Fruit fly (Drosophila melanogaster) whole organism, embryonic: ENCODE results near the gene Cyp12a5.
A peak's percentile ranks its signal among the peaks of the same experiment; 100 is the strongest.

Experiments used
- Atf-2 ChIP-seq: fragments of 200-800 bp; sonication (Bioruptor generic); optimal IDR thresholded peaks from 2 replicates; lab custom pipeline; 2016; ENCODE audit warnings: missing biosample characterization, missing genetic modification characterization
- CG10147 ChIP-seq: fragments of 200-800 bp; sonication (Bioruptor generic); optimal IDR thresholded peaks from 2 replicates; lab custom pipeline; 2019; ENCODE audit warnings: missing biosample characterization, mild to moderate bottlenecking, missing genetic modification characterization, moderate library complexity
- CG10209 ChIP-seq: fragments of 200-800 bp; sonication (Bioruptor generic); optimal IDR thresholded peaks from 3 replicates; lab custom pipeline; 2017; ENCODE audit warnings: missing biosample characterization, mild to moderate bottlenecking, missing genetic modification characterization, missing genetic modification reagents
- CG10321 ChIP-seq: fragments of 200-800 bp; sonication (Bioruptor generic); IDR thresholded peaks from 2 replicates; pipeline ENCODE4 v1.3.6; 2022; ENCODE audit warnings: missing biosample characterization, missing genetic modification characterization
- CG10654 ChIP-seq: fragments of 200-800 bp; sonication (Bioruptor generic); optimal IDR thresholded peaks from 2 replicates; lab custom pipeline; 2016; ENCODE audit warnings: missing biosample characterization, missing genetic modification characterization
- CG11085 ChIP-seq: fragments of 200-800 bp; sonication (Bioruptor generic); IDR thresholded peaks from 2 replicates; pipeline ENCODE4 v1.3.6; 2022; ENCODE audit warnings: missing biosample characterization, missing genetic modification characterization
- CG11456 ChIP-seq: fragments of 200-800 bp; sonication (Bioruptor generic); IDR thresholded peaks from 3 replicates; pipeline ENCODE4 v1.3.6; 2022; ENCODE audit warnings: missing biosample characterization, missing genetic modification characterization
- CG11696 ChIP-seq: fragments of 200-800 bp; sonication (Bioruptor generic); IDR thresholded peaks from 2 replicates; pipeline ENCODE4 v1.3.6; 2022; ENCODE audit warnings: missing biosample characterization, missing genetic modification characterization
- CG12155 ChIP-seq: fragments of 200-800 bp; sonication (Bioruptor generic); optimal IDR thresholded peaks from 3 replicates; lab custom pipeline; 2016; ENCODE audit warnings: missing biosample characterization, missing genetic modification characterization
- CG15011 ChIP-seq: fragments of 200-800 bp; sonication (Bioruptor generic); optimal IDR thresholded peaks from 3 replicates; lab custom pipeline; 2018; ENCODE audit warnings: missing biosample characterization, mild to moderate bottlenecking, missing genetic modification characterization
- CG15696 ChIP-seq: fragments of 200-800 bp; sonication (Bioruptor generic); optimal IDR thresholded peaks from 2 replicates; lab custom pipeline; 2019; ENCODE audit warnings: missing biosample characterization, mild to moderate bottlenecking, missing genetic modification characterization, moderate library complexity
- CG16863 ChIP-seq: fragments of 200-800 bp; sonication (Bioruptor generic); optimal IDR thresholded peaks from 3 replicates; lab custom pipeline; 2016; ENCODE audit warnings: missing biosample characterization, missing genetic modification characterization
- CG17612 ChIP-seq: fragments of 200-800 bp; sonication (Bioruptor generic); IDR thresholded peaks from 2 replicates; pipeline ENCODE4 v1.3.6; 2022; ENCODE audit warnings: missing biosample characterization, missing genetic modification characterization
- CG17802 ChIP-seq: fragments of 200-800 bp; sonication (Bioruptor generic); optimal IDR thresholded peaks from 2 replicates; lab custom pipeline; 2018; ENCODE audit warnings: missing biosample characterization, mild to moderate bottlenecking, missing genetic modification characterization, moderate library complexity
- CG2889 ChIP-seq: fragments of 200-800 bp; sonication (Bioruptor generic); IDR thresholded peaks from 3 replicates; pipeline ENCODE4 v1.3.6; 2022; ENCODE audit warnings: missing biosample characterization, missing genetic modification characterization
- CG3065 ChIP-seq: fragments of 200-800 bp; sonication (Bioruptor generic); optimal IDR thresholded peaks from 2 replicates; lab custom pipeline; 2016; ENCODE audit warnings: missing biosample characterization, missing genetic modification characterization
- CG31365 ChIP-seq: fragments of 200-800 bp; sonication (Bioruptor generic); optimal IDR thresholded peaks from 2 replicates; lab custom pipeline; 2018; ENCODE audit warnings: missing biosample characterization, mild to moderate bottlenecking, missing genetic modification characterization
- CG3726 ChIP-seq: fragments of 200-800 bp; sonication (Bioruptor generic); IDR thresholded peaks from 3 replicates; pipeline ENCODE4, ENCODE4 v1.3.6; 2022; ENCODE audit warnings: missing biosample characterization, missing genetic modification characterization
- CG3838 ChIP-seq: fragments of 200-800 bp; sonication (Bioruptor generic); optimal IDR thresholded peaks from 3 replicates; lab custom pipeline; 2016; ENCODE audit warnings: missing biosample characterization, missing genetic modification characterization
- CG42726 ChIP-seq: fragments of 200-800 bp; sonication (Bioruptor generic); IDR thresholded peaks from 2 replicates; pipeline ENCODE4 v1.3.6; 2022; ENCODE audit warnings: missing biosample characterization, missing genetic modification characterization; ENCODE audit not compliant: partially characterized antibody
- CG4617 ChIP-seq: fragments of 200-800 bp; sonication (Bioruptor generic); optimal IDR thresholded peaks from 3 replicates; lab custom pipeline; 2016; ENCODE audit warnings: missing biosample characterization, missing genetic modification characterization, borderline replicate concordance
- CG6813 ChIP-seq: fragments of 200-800 bp; sonication (Bioruptor generic); optimal IDR thresholded peaks from 2 replicates; lab custom pipeline; 2017; ENCODE audit warnings: missing biosample characterization, missing genetic modification characterization, mild to moderate bottlenecking, moderate library complexity, missing genetic modification reagents
- CG6854 ChIP-seq: fragments of 200-800 bp; sonication (Bioruptor generic); optimal IDR thresholded peaks from 3 replicates; lab custom pipeline; 2017; ENCODE audit warnings: missing biosample characterization, mild to moderate bottlenecking, missing genetic modification characterization
- CG7928 ChIP-seq: fragments of 200-800 bp; sonication (Bioruptor generic); optimal IDR thresholded peaks from 2 replicates; lab custom pipeline; 2017; ENCODE audit warnings: missing biosample characterization, mild to moderate bottlenecking, missing genetic modification characterization
- CG9215 ChIP-seq: fragments of 200-800 bp; sonication (Bioruptor generic); IDR thresholded peaks from 2 replicates; pipeline ENCODE4 v1.3.6; 2022; ENCODE audit warnings: missing biosample characterization, missing genetic modification characterization
- CrebB ChIP-seq: fragments of 200-800 bp; sonication (Bioruptor generic); optimal IDR thresholded peaks from 3 replicates; lab custom pipeline; 2018; ENCODE audit warnings: missing biosample characterization, mild to moderate bottlenecking, missing genetic modification characterization
- D19B ChIP-seq: fragments of 200-800 bp; sonication (Bioruptor generic); optimal IDR thresholded peaks from 2 replicates; lab custom pipeline; 2017; ENCODE audit warnings: missing biosample characterization, mild to moderate bottlenecking, missing genetic modification characterization
- E2f2 ChIP-seq: fragments of 200-800 bp; sonication (Bioruptor generic); IDR thresholded peaks from 2 replicates; pipeline ENCODE4 v1.3.6; 2022; ENCODE audit warnings: missing biosample characterization, missing genetic modification characterization
- Nf-YA ChIP-seq: fragments of 200-800 bp; sonication (Bioruptor generic); IDR thresholded peaks from 2 replicates; pipeline ENCODE4 v1.3.6; 2022; ENCODE audit warnings: missing biosample characterization, missing genetic modification characterization
- Oli ChIP-seq: fragments of 200-800 bp; sonication (Bioruptor generic); optimal IDR thresholded peaks from 2 replicates; lab custom pipeline; 2018; ENCODE audit warnings: missing biosample characterization, mild to moderate bottlenecking, missing genetic modification characterization, moderate library complexity
- Tbp ChIP-seq: fragments of >200 bp; optimal IDR thresholded peaks from 2 replicates; lab custom pipeline; 2018; ENCODE audit warnings: missing biosample characterization, missing genetic modification characterization
- al ChIP-seq: fragments of 200-800 bp; sonication (Bioruptor generic); IDR thresholded peaks from 2 replicates; pipeline ENCODE4 v1.3.6; 2022; ENCODE audit warnings: missing biosample characterization, missing genetic modification characterization
- ash1 ChIP-seq: fragments of 200-800 bp; sonication (Bioruptor generic); optimal IDR thresholded peaks from 2 replicates; lab custom pipeline; 2018; ENCODE audit warnings: missing biosample characterization, mild to moderate bottlenecking, missing genetic modification characterization
- bowl ChIP-seq: fragments of 200-800 bp; sonication (Bioruptor generic); IDR thresholded peaks from 2 replicates; pipeline ENCODE4 v1.3.6; 2022; ENCODE audit warnings: missing biosample characterization, missing genetic modification characterization
- chinmo ChIP-seq: fragments of 200-800 bp; sonication (Bioruptor generic); IDR thresholded peaks from 4 replicates; pipeline ENCODE4 v1.3.6; 2022; ENCODE audit warnings: missing biosample characterization, missing genetic modification characterization; ENCODE audit not compliant: partially characterized antibody
- disco-r ChIP-seq: fragments of 200-800 bp; sonication (Bioruptor generic); optimal IDR thresholded peaks from 2 replicates; lab custom pipeline; 2016; ENCODE audit warnings: missing biosample characterization, missing genetic modification characterization
- ems ChIP-seq: fragments of 200-800 bp; sonication (Bioruptor generic); optimal IDR thresholded peaks from 3 replicates; lab custom pipeline; 2016; ENCODE audit warnings: missing biosample characterization, missing genetic modification characterization
- ewg ChIP-seq: fragments of 200-800 bp; sonication (Bioruptor generic); optimal IDR thresholded peaks from 3 replicates; lab custom pipeline; 2017; ENCODE audit warnings: mild to moderate bottlenecking, missing biosample characterization, missing genetic modification reagents, missing genetic modification characterization
- exex ChIP-seq: fragments of 200-800 bp; sonication (Bioruptor generic); optimal IDR thresholded peaks from 4 replicates; lab custom pipeline; 2018; ENCODE audit warnings: missing biosample characterization, mild to moderate bottlenecking, missing genetic modification characterization, moderate library complexity
- gcm ChIP-seq: fragments of 200-800 bp; sonication (Bioruptor generic); optimal IDR thresholded peaks from 2 replicates; lab custom pipeline; 2019; ENCODE audit warnings: missing biosample characterization, mild to moderate bottlenecking, missing genetic modification characterization, moderate library complexity
- grn ChIP-seq: fragments of 200-800 bp; sonication (Bioruptor generic); optimal IDR thresholded peaks from 3 replicates; lab custom pipeline; 2017; ENCODE audit warnings: missing biosample characterization, missing genetic modification characterization
- nau ChIP-seq: fragments of 200-800 bp; sonication (Bioruptor generic); optimal IDR thresholded peaks from 3 replicates; lab custom pipeline; 2017; ENCODE audit warnings: missing biosample characterization, mild to moderate bottlenecking, missing genetic modification characterization, missing genetic modification reagents
- nom ChIP-seq: fragments of 200-800 bp; sonication (Bioruptor generic); optimal IDR thresholded peaks from 2 replicates; lab custom pipeline; 2017; ENCODE audit warnings: missing biosample characterization, missing genetic modification characterization, mild to moderate bottlenecking, moderate library complexity, missing genetic modification reagents
- schlank ChIP-seq: fragments of 200-800 bp; sonication (Bioruptor generic); optimal IDR thresholded peaks from 2 replicates; lab custom pipeline; 2018; ENCODE audit warnings: missing biosample characterization, mild to moderate bottlenecking, missing genetic modification characterization
- sens ChIP-seq: fragments of 200-800 bp; sonication (Bioruptor generic); peaks from one replicate; lab custom pipeline; 2016; ENCODE audit warnings: missing biosample characterization, missing genetic modification characterization
- sima ChIP-seq: fragments of 200-800 bp; sonication (Bioruptor generic); optimal IDR thresholded peaks from 2 replicates; lab custom pipeline; 2016; ENCODE audit warnings: missing biosample characterization, missing genetic modification characterization
- sob ChIP-seq: fragments of 200-800 bp; sonication (Bioruptor generic); IDR thresholded peaks from 2 replicates; pipeline ENCODE4 v1.3.6; 2022; ENCODE audit warnings: missing biosample characterization, missing genetic modification characterization
- tap ChIP-seq: fragments of 200-800 bp; optimal IDR thresholded peaks from 3 replicates; lab custom pipeline; 2019; ENCODE audit warnings: missing biosample characterization, mild to moderate bottlenecking, missing genetic modification characterization, moderate library complexity
- ttk ChIP-seq: fragments of 200-800 bp; sonication (Bioruptor generic); IDR thresholded peaks from 2 replicates; pipeline ENCODE4 v2.1.2; 2022; ENCODE audit warnings: missing biosample characterization, missing genetic modification characterization
- vfl ChIP-seq: fragments of 200-800 bp; sonication (Bioruptor generic); optimal IDR thresholded peaks from 2 replicates; lab custom pipeline; 2016; ENCODE audit warnings: missing biosample characterization, missing genetic modification characterization
- yki ChIP-seq: fragments of >200 bp; optimal IDR thresholded peaks from 3 replicates; lab custom pipeline; 2018

The Cyp12a5 gene

dm6 chr3R:19164873-19165456 lies 32.5 kb downstream of the Cyp12a5 start (continued):
- TF ChIP-seq CG4617 (GFP tag; lab: Kevin White, UChicago) (no peak), CG3065 (GFP tag; lab: Kevin White, UChicago) (no peak), ems (GFP tag; lab: Kevin White, UChicago) (no peak), nom (no peak), ewg (GFP tag; lab: Kevin White, UChicago) (no peak), sens (GFP tag; lab: Kevin White, UChicago) (peak; percentile 91), al (GFP tag; lab: Robert Waterston, UW) (no peak), CG6813 (GFP tag; lab: Kevin White, UChicago) (no peak), schlank (tag; lab: Kevin White, UChicago) (no peak), ttk (GFP tag; lab: Robert Waterston, UW) (no peak; the same call in 1 of the 2 replicates), nau (GFP tag; lab: Kevin White, UChicago) (peak; percentile 0), CG12155 (peak; percentile 17), CG10321 (GFP tag; lab: Robert Waterston, UW) (no peak), exex (tag; lab: Kevin White, UChicago) (no peak), CG2889 (GFP tag; lab: Robert Waterston, UW) (0 out of 3 replicates have a peak, but pooled peaks have one; percentile 34), CG17612 (GFP tag; lab: Robert Waterston, UW) (no peak), gcm (GFP tag; lab: Kevin White, UChicago) (no peak), CG7928 (GFP tag; lab: Kevin White, UChicago) (no peak), CG11696 (GFP tag; lab: Robert Waterston, UW) (no peak), tap (tag; lab: Kevin White, UChicago) (no peak), E2f2 (GFP tag; lab: Robert Waterston, UW) (peak; percentile 10; the same call in 1 of the 2 replicates), CG11456 (GFP tag; lab: Robert Waterston, UW) (peak; percentile 53; the same call in 1 of the 3 replicates), CG11085 (GFP tag; lab: Robert Waterston, UW) (no peak), Nf-YA (no peak), CG31365 (tag; lab: Kevin White, UChicago) (no peak), ash1 (GFP tag; lab: Kevin White, UChicago) (no peak), chinmo (GFP tag; lab: Robert Waterston, UW) (no peak; the same call in 3 of the 4 replicates), CG15011 (GFP tag; lab: Kevin White, UChicago) (no peak), yki (lab: Kevin White, UChicago) (no peak), CG3726 (no peak), CG15696 (tag; lab: Kevin White, UChicago) (no peak), vfl (no peak), disco-r (GFP tag; lab: Kevin White, UChicago) (no peak), CG6854 (GFP tag; lab: Kevin White, UChicago) (no peak), bowl (GFP tag; lab: Robert Waterston, UW) (no peak), sob (GFP tag; lab: Robert Waterston, UW) (peak; percentile 50; the same call in 1 of the 2 replicates), CrebB (no peak), CG10209 (GFP tag; lab: Kevin White, UChicago) (peak; percentile 51), Oli (tag; lab: Kevin White, UChicago) (peak; percentile 64), CG9215 (GFP tag; lab: Robert Waterston, UW) (no peak), D19B (GFP tag; lab: Kevin White, UChicago) (no peak), sima (GFP tag; lab: Kevin White, UChicago) (no peak), CG3838 (GFP tag; lab: Kevin White, UChicago) (no peak), CG10654 (GFP tag; lab: Kevin White, UChicago) (no peak), Atf-2 (GFP tag; lab: Kevin White, UChicago) (peak; percentile 9), CG16863 (GFP tag; lab: Kevin White, UChicago) (peak; percentile 44), CG10147 (GFP tag; lab: Kevin White, UChicago) (no peak), grn (GFP tag; lab: Kevin White, UChicago) (no peak), CG17802 (tag; lab: Kevin White, UChicago) (no peak), Tbp (GFP tag; lab: Kevin White, UChicago) (no peak), CG42726 (GFP tag; lab: Robert Waterston, UW) (no peak)
